Fruit fly (Drosophila melanogaster) whole organism, wandering third instar larva: Measurements from ENCODE around the gene CG14234.
A peak's percentile ranks its signal among the peaks of the same experiment; 100 is the strongest.

Source experiments
- Abd-B ChIP-seq: fragments of >200 bp; optimal IDR thresholded peaks from 2 replicates; lab custom pipeline; 2017; ENCODE audit warnings: missing biosample characterization, missing genetic modification characterization
- CG32264 ChIP-seq: fragments of 200-800 bp; sonication (Bioruptor generic); optimal IDR thresholded peaks from 2 replicates; lab custom pipeline; 2016; ENCODE audit warnings: missing biosample characterization, missing genetic modification characterization
- CG9705 ChIP-seq: fragments of 200-800 bp; sonication (Bioruptor generic); optimal IDR thresholded peaks from 2 replicates; lab custom pipeline; 2018; ENCODE audit warnings: missing biosample characterization, mild to moderate bottlenecking, missing genetic modification characterization
- CrebA ChIP-seq: fragments of 200-800 bp; sonication (Bioruptor generic); optimal IDR thresholded peaks from 2 replicates; lab custom pipeline; 2016; ENCODE audit warnings: missing biosample characterization, mild to moderate bottlenecking, missing genetic modification characterization, borderline replicate concordance
- Dif ChIP-seq: fragments of 200-275, 200-300 bp; sonication (Bioruptor generic); optimal IDR thresholded peaks from 2 replicates; lab custom pipeline; 2018; ENCODE audit warnings: missing biosample characterization, missing genetic modification characterization; ENCODE audit not compliant: partially characterized antibody
- GATAd ChIP-seq: sonication (Bioruptor generic); optimal IDR thresholded peaks from 2 replicates; lab custom pipeline; 2016; ENCODE audit warnings: missing biosample characterization, missing genetic modification characterization
- HLH106 ChIP-seq: fragments of 200-800 bp; optimal IDR thresholded peaks from 3 replicates; lab custom pipeline; 2019; ENCODE audit warnings: missing biosample characterization, mild to moderate bottlenecking, missing genetic modification characterization, moderate library complexity
- Hnf4 ChIP-seq: fragments of 200-800 bp; sonication (Bioruptor generic); optimal IDR thresholded peaks from 2 replicates; lab custom pipeline; 2016; ENCODE audit warnings: missing biosample characterization, mild to moderate bottlenecking, missing genetic modification characterization
- Hr78 ChIP-seq: fragments of >200 bp; optimal IDR thresholded peaks from 2 replicates; lab custom pipeline; 2017; ENCODE audit warnings: missing biosample characterization, missing genetic modification characterization
- Hr83 ChIP-seq: fragments of 200-300 bp; sonication (Bioruptor generic); optimal IDR thresholded peaks from 2 replicates; lab custom pipeline; 2016; ENCODE audit warnings: missing biosample characterization, mild to moderate bottlenecking, missing genetic modification characterization, moderate library complexity; ENCODE audit not compliant: poor library complexity, severe bottlenecking
- Jra ChIP-seq: sonication (Bioruptor generic); optimal IDR thresholded peaks from 2 replicates; lab custom pipeline; 2016; ENCODE audit warnings: missing biosample characterization, missing genetic modification characterization
- Mio ChIP-seq: sonication (Bioruptor generic); optimal IDR thresholded peaks from 2 replicates; lab custom pipeline; 2016; ENCODE audit warnings: missing biosample characterization, missing genetic modification characterization
- N ChIP-seq: fragments of >200 bp; optimal IDR thresholded peaks from 2 replicates; lab custom pipeline; 2018; ENCODE audit warnings: missing biosample characterization, missing external identifiers, missing genetic modification characterization
- OdsH ChIP-seq: fragments of 200-800 bp; sonication (Bioruptor generic); optimal IDR thresholded peaks from 2 replicates; lab custom pipeline; 2016; ENCODE audit warnings: missing biosample characterization, mild to moderate bottlenecking, missing genetic modification characterization
- Rel ChIP-seq, 2 experiments: fragments of 200-800 bp; sonication (Bioruptor generic) in 1 of 2; optimal IDR thresholded peaks; 2 replicates in 1 of 2; 3 replicates in 1 of 2; lab custom pipeline; 2016 to 2019; ENCODE audit warnings: mild to moderate bottlenecking in 2 of 2, missing biosample characterization in 2 of 2, missing genetic modification characterization in 2 of 2, moderate library complexity in 1 of 2
- Sp1 ChIP-seq: fragments of 200-800 bp; sonication (Bioruptor generic); optimal IDR thresholded peaks from 3 replicates; lab custom pipeline; 2019; ENCODE audit warnings: missing biosample characterization, mild to moderate bottlenecking, missing genetic modification characterization, moderate library complexity
- Vsx2 ChIP-seq: fragments of 200-300, 225-300 bp; sonication (Bioruptor generic); optimal IDR thresholded peaks from 2 replicates; lab custom pipeline; 2018; ENCODE audit warnings: missing biosample characterization, missing genetic modification characterization; ENCODE audit not compliant: partially characterized antibody
- br ChIP-seq: fragments of 200-800 bp; sonication (Bioruptor generic); optimal IDR thresholded peaks from 2 replicates; lab custom pipeline; 2016; ENCODE audit warnings: missing biosample characterization, missing genetic modification characterization
- brk ChIP-seq: fragments of 200-800 bp; sonication (Bioruptor generic); optimal IDR thresholded peaks from 2 replicates; lab custom pipeline; 2016; ENCODE audit warnings: missing biosample characterization, mild to moderate bottlenecking, missing genetic modification characterization
- dl ChIP-seq, 2 experiments: fragments of 175-275, 200-275 bp in 1 of 2; fragments of 200-275 bp in 1 of 2; sonication (Bioruptor generic); optimal IDR thresholded peaks; lab custom pipeline; 2018; ENCODE audit warnings: mild to moderate bottlenecking in 2 of 2, missing biosample characterization in 2 of 2, missing genetic modification characterization in 2 of 2, moderate library complexity in 2 of 2; ENCODE audit not compliant: partially characterized antibody in 2 of 2, insufficient read depth in 1 of 2
- dmrt93B ChIP-seq: fragments of 200-800 bp; sonication (Bioruptor generic); optimal IDR thresholded peaks from 2 replicates; lab custom pipeline; 2018; ENCODE audit warnings: missing biosample characterization, mild to moderate bottlenecking, missing genetic modification characterization
- dsf ChIP-seq: sonication (Bioruptor generic); optimal IDR thresholded peaks from 2 replicates; lab custom pipeline; 2016; ENCODE audit warnings: missing biosample characterization, missing genetic modification characterization, borderline replicate concordance
- ey ChIP-seq: fragments of 200-800 bp; sonication (Bioruptor generic); optimal IDR thresholded peaks from 2 replicates; lab custom pipeline; 2016; ENCODE audit warnings: missing biosample characterization, missing genetic modification characterization
- foxo ChIP-seq, 2 experiments: fragments of 200-800 bp; sonication (Bioruptor generic); optimal IDR thresholded peaks; 2 replicates in 1 of 2; 3 replicates in 1 of 2; lab custom pipeline; 2016 to 2017; ENCODE audit warnings: missing biosample characterization in 2 of 2, missing genetic modification characterization in 2 of 2
- fru ChIP-seq: fragments of 200-800 bp; sonication (Bioruptor generic); optimal IDR thresholded peaks from 3 replicates; lab custom pipeline; 2016; ENCODE audit warnings: missing biosample characterization, mild to moderate bottlenecking, missing genetic modification characterization
- h ChIP-seq: fragments of 200-800 bp; sonication (Bioruptor generic); optimal IDR thresholded peaks from 3 replicates; lab custom pipeline; 2016; ENCODE audit warnings: missing biosample characterization, mild to moderate bottlenecking, missing genetic modification characterization
- jim ChIP-seq: fragments of 175-275, 200-325 bp; sonication (Bioruptor generic); optimal IDR thresholded peaks from 2 replicates; lab custom pipeline; 2016; ENCODE audit warnings: missing biosample characterization, mild to moderate bottlenecking, missing genetic modification characterization
- lola ChIP-seq: fragments of >200 bp; optimal IDR thresholded peaks from 2 replicates; lab custom pipeline; 2017; ENCODE audit warnings: missing biosample characterization, missing genetic modification characterization
- pan ChIP-seq: fragments of >200 bp; optimal IDR thresholded peaks from 2 replicates; lab custom pipeline; 2017
- psq ChIP-seq: fragments of 200-800 bp; sonication (Bioruptor generic); optimal IDR thresholded peaks from 3 replicates; lab custom pipeline; 2017; ENCODE audit warnings: missing biosample characterization, mild to moderate bottlenecking, missing genetic modification characterization, moderate library complexity
- rgr ChIP-seq: fragments of 200-800 bp; sonication (Bioruptor generic); optimal IDR thresholded peaks from 3 replicates; lab custom pipeline; 2016; ENCODE audit warnings: missing biosample characterization, mild to moderate bottlenecking, missing genetic modification characterization
- sage ChIP-seq: fragments of 200-800 bp; sonication (Bioruptor generic); optimal IDR thresholded peaks from 2 replicates; lab custom pipeline; 2016; ENCODE audit warnings: missing biosample characterization, mild to moderate bottlenecking, missing genetic modification characterization
- sv ChIP-seq: fragments of 200-800 bp; sonication (Bioruptor generic); optimal IDR thresholded peaks from 3 replicates; lab custom pipeline; 2016; ENCODE audit warnings: missing biosample characterization, missing genetic modification characterization
- tai ChIP-seq: sonication (Bioruptor generic); optimal IDR thresholded peaks from 2 replicates; lab custom pipeline; 2016; ENCODE audit warnings: missing biosample characterization, missing genetic modification characterization
- usp ChIP-seq: fragments of >200 bp; optimal IDR thresholded peaks from 2 replicates; lab custom pipeline; 2017; ENCODE audit warnings: missing biosample characterization, missing genetic modification characterization
- woc ChIP-seq: sonication (Bioruptor generic); optimal IDR thresholded peaks from 2 replicates; lab custom pipeline; 2016; ENCODE audit warnings: missing biosample characterization, mild to moderate bottlenecking, missing genetic modification characterization

Gene CG14234

DNA sequence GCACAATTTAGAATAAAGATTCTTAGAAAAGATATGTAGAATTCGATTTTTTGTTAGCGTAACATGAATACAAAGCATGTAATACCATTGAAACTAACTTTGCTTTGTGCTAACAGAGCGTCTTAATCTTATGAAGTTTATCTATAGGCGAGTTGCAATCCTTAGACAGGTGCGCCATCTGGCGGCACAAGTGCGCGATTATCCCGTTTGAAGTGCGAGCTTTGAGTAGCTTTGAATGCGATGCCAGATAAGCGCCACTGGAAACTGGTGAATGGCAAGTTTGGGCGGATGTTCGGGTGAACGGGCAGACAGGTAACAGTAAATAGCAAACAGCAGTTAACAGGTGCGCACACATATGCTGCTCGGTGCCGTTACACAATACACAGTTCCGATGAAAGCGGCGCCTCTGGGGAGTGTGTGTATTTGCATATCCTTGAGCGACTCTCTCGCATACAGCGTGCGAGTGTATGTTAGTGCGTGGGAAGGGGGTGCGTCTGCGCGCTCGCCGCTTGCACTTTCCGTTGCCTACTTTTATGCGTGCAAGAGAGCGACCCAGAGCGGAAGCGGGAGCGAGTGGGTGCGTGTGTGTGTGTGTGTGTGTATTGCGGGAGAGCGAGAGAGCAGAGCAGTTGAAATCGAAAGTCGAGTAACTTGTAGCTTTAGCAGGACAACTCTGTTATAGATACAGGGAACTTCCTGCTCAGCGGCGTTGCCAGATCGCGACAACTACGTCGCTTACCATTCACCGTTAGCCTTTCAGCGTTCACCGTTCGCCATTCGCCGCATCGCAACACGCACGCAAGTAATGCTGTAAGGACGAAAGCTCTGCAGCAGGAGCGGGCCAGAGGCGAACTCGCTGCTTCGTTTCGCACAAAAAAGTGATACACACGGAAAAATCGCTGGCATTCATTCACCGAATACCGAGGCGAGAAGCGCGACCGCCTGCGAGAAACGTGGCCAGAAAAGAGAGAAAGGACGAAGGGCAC, 17.1 kb upstream of the CG14234 start, which contains the start of gene CG12531:
Gene CG12531 (plus strand): TSS at position 936 of the 986 bp plus-strand sequence.
- TF ChIP-seq Jra: no peak
- TF ChIP-seq h (GFP tag; lab: Kevin White, UChicago): no peak
- TF ChIP-seq Vsx2 (GFP tag; lab: Kevin White, UChicago): no peak
- TF ChIP-seq jim: no peak
- no peak for TF ChIP-seq Rel (GFP tag; optimal IDR thresholded peaks at IDR 0.05; lab: Kevin White, UChicago)
- no peak for TF ChIP-seq Rel (tag; optimal IDR thresholded peaks at IDR 0.05; lab: Kevin White, UChicago)
- TF ChIP-seq dsf (GFP tag; lab: Kevin White, UChicago): no peak
- no peak for TF ChIP-seq Sp1
- no peak for TF ChIP-seq N (GFP tag; lab: Kevin White, UChicago)
- no peak for TF ChIP-seq OdsH (GFP tag; lab: Kevin White, UChicago)
- no peak for TF ChIP-seq Hnf4
- TF ChIP-seq Hr78: no peak
- no peak for TF ChIP-seq CG32264
- no peak for TF ChIP-seq ey (GFP tag; lab: Kevin White, UChicago)
- no peak for TF ChIP-seq CrebA (GFP tag; lab: Kevin White, UChicago)
- no peak for TF ChIP-seq tai
- no peak for TF ChIP-seq pan (lab: Kevin White, UChicago)
- TF ChIP-seq Mio (GFP tag; lab: Kevin White, UChicago): no peak

DNA sequence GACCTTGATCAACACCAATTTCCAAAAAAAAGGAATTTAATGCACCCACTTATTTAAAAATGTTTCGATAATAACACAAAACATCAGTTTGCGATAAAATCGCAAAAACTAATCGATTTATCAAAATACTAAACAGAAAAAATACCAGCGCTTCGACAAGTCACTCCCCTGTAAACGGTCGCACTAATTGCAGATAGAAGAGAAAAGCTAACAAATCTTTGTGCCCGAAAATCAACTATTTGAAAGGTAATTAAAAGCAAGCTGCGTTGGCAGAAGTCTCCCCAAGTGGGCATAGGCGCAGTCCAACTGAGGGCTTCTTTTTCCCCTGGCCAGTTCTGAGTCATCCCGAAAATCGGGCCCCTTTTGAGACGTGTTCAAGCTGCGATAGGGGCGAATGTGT, 4.5 kb upstream of the CG14234 start, which contains the start of gene AP-1-2beta:
Gene AP-1-2beta (plus strand): TSS at position 161 of the 400 bp plus-strand sequence.
- no peak for TF ChIP-seq Hnf4
- no peak for TF ChIP-seq Jra
- TF ChIP-seq foxo (GFP tag; optimal IDR thresholded peaks at IDR 0.05; lab: Kevin White, UChicago): no peak
- no peak for TF ChIP-seq brk (GFP tag; lab: Kevin White, UChicago)
- TF ChIP-seq dl (GFP tag; optimal IDR thresholded peaks at IDR 0.05; lab: Kevin White, UChicago; ENCODE audit: insufficient read depth in 1 of 2, partially characterized antibody in 2 of 2): no peak
- TF ChIP-seq dmrt93B (GFP tag; lab: Kevin White, UChicago): no peak
- TF ChIP-seq Abd-B (GFP tag; lab: Kevin White, UChicago): no peak

DNA sequence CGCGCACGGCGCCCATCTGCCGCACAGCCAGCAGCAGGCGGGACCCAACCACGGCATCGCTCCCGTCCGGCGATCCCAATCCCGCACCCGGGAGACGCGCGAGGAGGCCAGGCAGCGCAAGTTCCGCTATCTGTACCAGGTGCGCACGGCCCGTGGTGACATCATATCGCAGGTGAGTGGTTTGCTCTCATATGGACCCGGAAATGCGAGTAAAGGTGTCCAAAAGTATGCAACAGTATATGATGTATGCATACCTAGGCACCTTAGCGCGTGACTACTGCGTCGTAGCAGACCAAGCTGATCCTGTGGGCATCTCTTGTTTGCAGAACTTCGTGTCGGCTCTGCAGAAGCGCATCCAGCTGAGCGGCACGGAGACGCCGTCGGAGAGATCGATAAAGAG, 2.5 kb downstream of the CG14234 start:
- TF ChIP-seq N (GFP tag; lab: Kevin White, UChicago) (no peak), dl (GFP tag; optimal IDR thresholded peaks at IDR 0.05; lab: Kevin White, UChicago; ENCODE audit: insufficient read depth in 1 of 2, partially characterized antibody in 2 of 2) (no peak), psq (GFP tag; lab: Kevin White, UChicago) (no peak), CG32264 (no peak), Jra (no peak), rgr (GFP tag; lab: Kevin White, UChicago) (no peak)

DNA sequence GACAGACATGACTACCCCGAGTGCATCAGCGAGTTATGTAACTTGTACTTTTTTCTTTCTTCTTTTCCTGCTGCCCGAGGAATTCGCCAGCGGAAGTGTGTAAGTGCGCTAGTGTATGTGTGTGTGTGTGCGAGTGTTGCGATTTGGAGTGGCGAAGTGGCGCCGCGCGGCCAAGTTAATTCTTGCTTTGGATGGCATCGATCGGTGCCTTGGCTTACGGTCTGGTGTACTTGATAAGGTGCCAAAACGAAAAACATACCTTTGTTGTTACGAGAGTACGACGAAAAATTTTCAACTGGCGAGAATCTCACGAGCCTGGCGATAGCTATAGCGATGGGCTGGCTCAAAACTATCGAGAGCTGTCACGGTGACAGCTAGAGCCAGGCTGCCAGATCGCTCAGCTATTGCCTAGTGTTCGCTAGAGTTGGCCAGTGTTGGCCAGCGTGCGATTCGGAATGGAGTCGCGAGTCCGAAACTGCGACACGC, 8.7 kb downstream of the CG14234 start, which contains the start of the genes CG18809, COX6B, CG33932 and Rpp20:
Gene CG18809 (minus strand): TSS at position 333 of the 486 bp plus-strand sequence.
Gene COX6B (minus strand): TSS at position 333 of the 486 bp plus-strand sequence.
Gene CG33932 (plus strand): TSS at position 429 of the 486 bp plus-strand sequence.
Gene Rpp20 (plus strand): TSS at position 429 of the 486 bp plus-strand sequence.
- peak; percentile 30 for TF ChIP-seq GATAd (GFP tag; lab: Kevin White, UChicago)
- TF ChIP-seq CrebA (GFP tag; lab: Kevin White, UChicago): no peak
- no peak for TF ChIP-seq tai
- peak; percentile 12 for TF ChIP-seq CG32264
- TF ChIP-seq woc (GFP tag; lab: Kevin White, UChicago): no peak
- TF ChIP-seq pan (lab: Kevin White, UChicago): no peak
- peak; percentile 39 for TF ChIP-seq CG9705
- TF ChIP-seq fru (GFP tag; lab: Kevin White, UChicago): peak; percentile 49
- no peak for TF ChIP-seq Hnf4
- TF ChIP-seq psq (GFP tag; lab: Kevin White, UChicago): peak; percentile 48
- no peak for TF ChIP-seq Abd-B (GFP tag; lab: Kevin White, UChicago)
- no peak for TF ChIP-seq Vsx2 (GFP tag; lab: Kevin White, UChicago)
- no peak for TF ChIP-seq dmrt93B (GFP tag; lab: Kevin White, UChicago)
- TF ChIP-seq Hr78: no peak
- TF ChIP-seq sv (GFP tag; lab: Kevin White, UChicago): peak; percentile 59
- peak; percentile 30 for TF ChIP-seq Dif (GFP tag; lab: Kevin White, UChicago)
- no peak for TF ChIP-seq dl (GFP tag; optimal IDR thresholded peaks at IDR 0.05; lab: Kevin White, UChicago; ENCODE audit: insufficient read depth in 1 of 2, partially characterized antibody in 2 of 2)
- peak; percentile 82 for TF ChIP-seq h (GFP tag; lab: Kevin White, UChicago)
- TF ChIP-seq jim: no peak
- peak; percentile 52 for TF ChIP-seq br (GFP tag; lab: Kevin White, UChicago)
- peak; percentile 51 for TF ChIP-seq HLH106 (tag; lab: Kevin White, UChicago)
- no peak for TF ChIP-seq N (GFP tag; lab: Kevin White, UChicago)
- no peak for TF ChIP-seq usp
- no peak for TF ChIP-seq dsf (GFP tag; lab: Kevin White, UChicago)
- peak; percentile 48 for TF ChIP-seq OdsH (GFP tag; lab: Kevin White, UChicago)
- TF ChIP-seq Mio (GFP tag; lab: Kevin White, UChicago): peak; percentile 2
- no peak for TF ChIP-seq brk (GFP tag; lab: Kevin White, UChicago)
- no peak for TF ChIP-seq Rel (GFP tag; optimal IDR thresholded peaks at IDR 0.05; lab: Kevin White, UChicago)
- TF ChIP-seq Rel (tag; optimal IDR thresholded peaks at IDR 0.05; lab: Kevin White, UChicago): peak; percentile 63
- TF ChIP-seq rgr (GFP tag; lab: Kevin White, UChicago): peak; percentile 79
- no peak for TF ChIP-seq sage (GFP tag; lab: Kevin White, UChicago)
- no peak for TF ChIP-seq lola (GFP tag; lab: Kevin White, UChicago)
- TF ChIP-seq foxo (GFP tag; optimal IDR thresholded peaks at IDR 0.05; lab: Kevin White, UChicago): peak in 1 of 2 experiments; percentile 70
- peak; percentile 50 for TF ChIP-seq ey (GFP tag; lab: Kevin White, UChicago)
- peak; percentile 90 for TF ChIP-seq Hr83 (GFP tag; lab: Kevin White, UChicago)
